Fruit fly (Drosophila melanogaster): ENCODE results near the gene CG10183.

Gene CG10183

dm6 chr3R:23612121-23612520 is 13.3 kb upstream of the CG10183 start (continued):
- no peak for TF ChIP-seq Med (GFP tag)
- no peak for TF ChIP-seq GATAe (GFP tag; conservative IDR thresholded peaks at IDR 0.05)
- no peak for TF ChIP-seq grau (tag; optimal IDR thresholded peaks at IDR 0.05)
- TF ChIP-seq CG11504 (tag; optimal IDR thresholded peaks at IDR 0.05) = peak; percentile 55
- no peak for TF ChIP-seq pho (GFP tag; optimal IDR thresholded peaks at IDR 0.05)
- no peak; the same call in 1 of the 2 replicates for TF ChIP-seq Atf6 (GFP tag; IDR thresholded peaks at IDR 0.05)
- no peak for TF ChIP-seq CG3847 (GFP tag; IDR thresholded peaks at IDR 0.05)
- TF ChIP-seq CG7963 (GFP tag; IDR thresholded peaks at IDR 0.05; ENCODE audit: partially characterized antibody) = no peak
- TF ChIP-seq Ptx1 (GFP tag; IDR thresholded peaks at IDR 0.05) = peak; percentile 43
- peak; percentile 25 for TF ChIP-seq lilli (GFP tag; optimal IDR thresholded peaks at IDR 0.05)
- no peak for TF ChIP-seq inv (GFP tag; IDR thresholded peaks at IDR 0.05; ENCODE audit: partially characterized antibody)
- no peak for TF ChIP-seq CG2712 (tag; optimal IDR thresholded peaks at IDR 0.05)
- TF ChIP-seq Hmr (GFP tag; optimal IDR thresholded peaks at IDR 0.05) = peak; percentile 52
- no peak for TF ChIP-seq CG14860 (GFP tag; IDR thresholded peaks at IDR 0.05; ENCODE audit: partially characterized antibody)
- TF ChIP-seq CG7786 (GFP tag; optimal IDR thresholded peaks at IDR 0.05) = no peak
- TF ChIP-seq CG10366 (GFP tag; IDR thresholded peaks at IDR 0.05) = no peak
- TF ChIP-seq CG18619 (GFP tag; optimal IDR thresholded peaks at IDR 0.05) = no peak
- TF ChIP-seq CG2875 (GFP tag; optimal IDR thresholded peaks at IDR 0.05) = no peak
- TF ChIP-seq luna (GFP tag; optimal IDR thresholded peaks at IDR 0.05) = no peak
- TF ChIP-seq CG6765 (GFP tag; optimal IDR thresholded peaks at IDR 0.05) = no peak
- TF ChIP-seq gcm (GFP tag; optimal IDR thresholded peaks at IDR 0.05) = no peak
- no peak for TF ChIP-seq HLH54F (GFP tag; optimal IDR thresholded peaks at IDR 0.05)
- TF ChIP-seq Hmx (GFP tag; optimal IDR thresholded peaks at IDR 0.05) = no peak
- no peak for TF ChIP-seq rib (GFP tag; IDR thresholded peaks at IDR 0.05)
- no peak for TF ChIP-seq hbn (GFP tag; IDR thresholded peaks at IDR 0.05; ENCODE audit: partially characterized antibody)
- no peak for TF ChIP-seq CG5180 (GFP tag; optimal IDR thresholded peaks at IDR 0.05)
- no peak for TF ChIP-seq CG4360 (GFP tag; IDR thresholded peaks at IDR 0.05)
- TF ChIP-seq Kr (GFP tag; optimal IDR thresholded peaks at IDR 0.05) = no peak
- no peak for TF ChIP-seq zfh2 (GFP tag; optimal IDR thresholded peaks at IDR 0.05)
- TF ChIP-seq CG18764 (GFP tag; optimal IDR thresholded peaks at IDR 0.05) = no peak
- TF ChIP-seq Atf3 (GFP tag; optimal IDR thresholded peaks at IDR 0.05) = no peak
- TF ChIP-seq her (GFP tag; optimal IDR thresholded peaks at IDR 0.05) = no peak
- no peak for TF ChIP-seq CG9876 (GFP tag; optimal IDR thresholded peaks at IDR 0.05)
- no peak for TF ChIP-seq NfI (GFP tag; optimal IDR thresholded peaks at IDR 0.05)
- no peak for TF ChIP-seq TFAM (GFP tag; optimal IDR thresholded peaks at IDR 0.05)
- no peak for TF ChIP-seq Dref (GFP tag; IDR thresholded peaks at IDR 0.05)
- no peak for TF ChIP-seq Rx (GFP tag; IDR thresholded peaks at IDR 0.05)
- TF ChIP-seq esg (GFP tag; conservative IDR thresholded peaks at IDR 0.05) = no peak
- TF ChIP-seq gem (tag; optimal IDR thresholded peaks at IDR 0.05) = peak; percentile 44
- TF ChIP-seq pan (optimal IDR thresholded peaks at IDR 0.05) = no peak
- peak in 1 of 2 experiments; percentile 72 for TF ChIP-seq pan (GFP tag; optimal IDR thresholded peaks at IDR 0.05 in 1 of 2, IDR thresholded peaks at IDR 0.05 in 1 of 2)
- TF ChIP-seq Bteb2 (GFP tag; optimal IDR thresholded peaks at IDR 0.05) = no peak
- TF ChIP-seq tgo (GFP tag; IDR thresholded peaks at IDR 0.05) = peak; percentile 31; the same call in 1 of the 3 replicates
- no peak for TF ChIP-seq CG10431 (GFP tag; optimal IDR thresholded peaks at IDR 0.05)
- no peak for TF ChIP-seq Nf-YC (tag; optimal IDR thresholded peaks at IDR 0.05)
- TF ChIP-seq gcm2 (GFP tag; optimal IDR thresholded peaks at IDR 0.05) = no peak
- no peak for TF ChIP-seq disco-r (GFP tag; optimal IDR thresholded peaks at IDR 0.05)
- no peak for TF ChIP-seq ham (GFP tag; IDR thresholded peaks at IDR 0.05)
- TF ChIP-seq CG6683 (GFP tag; optimal IDR thresholded peaks at IDR 0.05) = no peak
- TF ChIP-seq CG17802 (tag; optimal IDR thresholded peaks at IDR 0.05) = no peak
- TF ChIP-seq CG14441 (GFP tag; IDR thresholded peaks at IDR 0.05) = no peak
- no peak for TF ChIP-seq NK7.1 (GFP tag; optimal IDR thresholded peaks at IDR 0.05)

All from whole organism, embryonic.